Worm (Caenorhabditis elegans): ENCODE data around the gene C14B1.12.

ce11 chrIII:3738331-3738730 is 13.6 kb upstream of the C14B1.12 start:
- TF ChIP-seq nhr-12 (tag; optimal IDR thresholded peaks at IDR 0.05) (no peak), cnd-1 (tag; optimal IDR thresholded peaks at IDR 0.05) (no peak), lin-13 (tag; optimal IDR thresholded peaks at IDR 0.05) (no peak), flh-1 (GFP tag; optimal IDR thresholded peaks at IDR 0.05) (no peak), ztf-11 (tag; optimal IDR thresholded peaks at IDR 0.05) (no peak), unc-39 (tag; optimal IDR thresholded peaks at IDR 0.05) (no peak), mep-1 (tag; optimal IDR thresholded peaks at IDR 0.05) (no peak), pha-4 (tag; optimal IDR thresholded peaks at IDR 0.05) (no peak), unc-62 (GFP tag; optimal IDR thresholded peaks at IDR 0.05) (no peak)
